Fruit fly (Drosophila melanogaster): ENCODE data around the gene kis.

Gene kis

DNA sequence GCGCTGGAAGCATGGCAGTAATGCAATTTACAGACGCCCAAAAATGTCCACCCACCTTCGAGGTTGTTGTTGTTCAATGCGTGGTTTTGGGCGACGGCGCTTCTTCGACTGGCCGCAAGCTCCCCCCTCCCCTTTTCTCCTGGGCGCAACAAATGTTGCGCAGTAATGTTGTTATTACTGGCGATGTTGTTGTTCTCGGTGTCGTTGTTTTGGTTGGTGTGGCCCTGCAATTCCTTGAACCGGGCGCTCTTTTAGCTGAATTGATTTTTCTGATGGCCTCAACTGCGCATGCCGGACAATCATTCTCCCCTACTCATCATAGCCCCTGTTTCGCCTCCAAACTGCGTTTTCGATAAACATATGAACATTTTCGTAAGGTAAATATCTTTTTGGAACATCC, 69.6 kb downstream of the kis start:
- no peak for TF ChIP-seq ttk (optimal IDR thresholded peaks at IDR 0.05)
- no peak for TF ChIP-seq Sin3A (optimal IDR thresholded peaks at IDR 0.05)
- TF ChIP-seq psq (optimal IDR thresholded peaks at IDR 0.05): no peak
- no peak for TF ChIP-seq Myc (optimal IDR thresholded peaks at IDR 0.05)
- TF ChIP-seq insv (optimal IDR thresholded peaks at IDR 0.05): no peak
- TF ChIP-seq h (optimal IDR thresholded peaks at IDR 0.05): no peak

DNA sequence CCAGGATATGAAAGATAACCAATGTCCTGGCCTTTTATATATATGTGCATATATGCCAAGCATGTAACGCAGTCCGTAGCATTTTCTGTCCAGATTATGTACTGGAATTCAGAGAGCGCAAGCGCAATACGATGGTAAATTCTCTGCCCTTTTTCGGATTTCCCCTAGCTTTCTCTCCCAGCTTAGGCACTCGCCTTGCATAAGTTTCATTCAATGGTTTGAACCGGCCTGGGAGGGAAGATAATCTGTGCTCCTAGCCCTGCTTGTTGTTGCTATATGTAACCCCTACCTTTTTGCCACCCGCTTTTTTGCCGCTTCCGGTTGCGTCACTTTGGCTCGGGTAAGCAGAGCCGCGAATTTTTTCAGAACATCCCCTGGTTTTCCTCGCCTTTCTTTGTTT, 71.5 kb downstream of the kis start:
- TF ChIP-seq Sin3A (optimal IDR thresholded peaks at IDR 0.05) (no peak), ttk (optimal IDR thresholded peaks at IDR 0.05) (no peak), insv (optimal IDR thresholded peaks at IDR 0.05) (no peak), Myc (optimal IDR thresholded peaks at IDR 0.05) (no peak), h (optimal IDR thresholded peaks at IDR 0.05) (no peak), psq (optimal IDR thresholded peaks at IDR 0.05) (no peak)

DNA sequence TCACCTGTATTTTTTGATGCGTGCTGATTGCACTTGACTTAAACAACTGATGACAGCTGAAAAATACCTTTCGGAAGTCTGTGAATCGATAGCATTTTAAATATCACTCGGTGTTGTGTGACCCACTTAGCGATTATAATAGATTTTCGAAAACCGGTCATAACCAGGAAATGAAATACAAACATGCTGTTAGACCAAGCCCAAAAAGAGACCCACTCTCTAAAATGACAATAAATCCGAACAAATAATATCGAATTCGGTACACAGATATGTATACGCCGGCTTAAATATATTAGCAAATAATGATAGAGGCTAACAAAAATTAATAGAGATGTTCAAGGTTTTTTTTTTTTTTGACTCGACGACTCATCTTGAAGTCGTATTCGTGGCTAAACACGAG, 74.9 kb downstream of the kis start:
- TF ChIP-seq psq (optimal IDR thresholded peaks at IDR 0.05) (no peak), Sin3A (optimal IDR thresholded peaks at IDR 0.05) (no peak), ttk (optimal IDR thresholded peaks at IDR 0.05) (no peak), Myc (optimal IDR thresholded peaks at IDR 0.05) (no peak), insv (optimal IDR thresholded peaks at IDR 0.05) (no peak), h (optimal IDR thresholded peaks at IDR 0.05) (no peak)

DNA sequence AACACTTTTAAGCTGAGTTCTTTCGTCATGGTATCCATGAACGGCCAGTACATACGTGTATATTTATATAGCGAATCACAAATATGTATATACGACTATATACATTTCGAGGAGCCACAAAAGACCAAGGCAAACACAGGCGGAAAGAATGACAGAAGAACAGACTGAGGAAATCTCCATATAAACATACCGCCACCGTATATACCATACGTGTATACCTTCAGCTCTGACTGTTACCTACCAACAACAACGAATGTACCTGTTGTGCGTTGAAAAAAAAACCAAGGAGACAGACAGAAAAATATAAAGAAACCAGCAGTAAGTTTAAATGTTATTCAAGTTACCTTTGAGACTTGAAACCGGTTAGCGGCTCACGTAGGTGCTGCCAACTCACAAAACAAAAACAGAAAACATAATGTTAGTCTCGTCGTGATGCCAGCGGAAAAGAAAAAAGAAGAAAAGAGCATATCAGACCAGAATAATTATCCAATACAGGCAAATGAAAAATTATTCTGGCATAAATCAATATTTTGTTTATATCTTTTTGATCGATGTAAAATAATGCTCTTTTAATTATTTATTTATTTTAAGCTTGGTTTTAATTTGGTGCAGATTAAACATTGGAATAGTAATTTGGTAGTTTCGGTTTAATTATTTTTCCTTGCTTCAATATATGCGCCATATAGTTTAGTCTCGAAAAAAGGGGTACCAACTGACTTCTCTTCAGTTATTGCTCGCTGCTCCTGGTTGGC, 78.9 kb downstream of the kis start:
- no peak for TF ChIP-seq insv (optimal IDR thresholded peaks at IDR 0.05)
- no peak for TF ChIP-seq Sin3A (optimal IDR thresholded peaks at IDR 0.05)
- no peak for TF ChIP-seq ttk (optimal IDR thresholded peaks at IDR 0.05)

DNA sequence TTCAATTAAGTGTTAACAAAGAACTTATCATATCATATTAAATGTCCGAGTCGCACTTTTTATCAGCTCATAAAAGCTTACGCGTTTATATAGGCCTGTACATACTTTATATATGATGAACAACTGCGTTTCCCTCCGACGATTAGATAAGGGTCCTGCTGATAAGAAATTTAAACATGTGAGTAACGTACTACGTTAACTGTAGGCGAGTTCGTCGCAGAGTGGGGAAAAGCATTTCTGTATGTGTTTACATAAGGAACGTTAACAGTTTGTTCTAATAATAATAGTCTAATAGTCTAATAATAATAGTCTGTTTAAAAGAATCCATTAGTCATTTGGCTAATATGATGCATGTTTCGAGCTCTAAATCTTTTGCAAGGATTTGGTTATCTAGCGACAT, 80.2 kb downstream of the kis start:
- no peak for TF ChIP-seq Sin3A (optimal IDR thresholded peaks at IDR 0.05)
- no peak for TF ChIP-seq insv (optimal IDR thresholded peaks at IDR 0.05)
- TF ChIP-seq ttk (optimal IDR thresholded peaks at IDR 0.05): no peak
- no peak for TF ChIP-seq Myc (optimal IDR thresholded peaks at IDR 0.05)
- TF ChIP-seq h (optimal IDR thresholded peaks at IDR 0.05): no peak
- TF ChIP-seq psq (optimal IDR thresholded peaks at IDR 0.05): no peak

DNA sequence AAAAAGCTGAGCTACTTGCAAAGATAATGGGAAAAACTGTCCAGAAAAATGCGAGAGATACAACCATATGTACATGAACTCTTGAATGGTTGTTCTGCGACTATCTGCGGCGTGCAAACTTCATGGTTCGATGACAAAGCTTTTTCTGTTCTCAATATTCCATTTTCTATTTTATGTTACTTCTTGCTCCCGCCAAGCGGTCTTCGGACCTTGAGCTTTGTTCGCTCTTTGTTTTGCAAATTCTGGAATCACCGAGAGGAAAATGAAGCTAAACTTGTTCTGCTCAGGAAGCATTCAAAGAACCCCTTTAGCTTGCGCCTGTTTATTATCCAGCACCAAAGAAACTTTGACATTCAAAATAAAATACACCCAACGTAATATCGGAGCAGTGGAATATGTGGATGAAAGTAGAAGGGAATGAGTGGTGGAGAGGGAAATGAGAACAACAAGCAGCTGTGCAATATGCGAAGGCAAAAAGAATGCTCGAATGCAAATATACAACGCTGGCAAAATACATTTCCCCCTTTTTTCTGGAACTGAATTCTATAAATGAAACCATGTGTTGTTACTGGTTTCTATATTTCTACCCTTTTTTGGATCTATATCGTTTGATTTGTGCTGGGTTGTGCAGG, 82.2 kb downstream of the kis start:
- TF ChIP-seq Sin3A (optimal IDR thresholded peaks at IDR 0.05): no peak
- no peak for TF ChIP-seq h (optimal IDR thresholded peaks at IDR 0.05)
- TF ChIP-seq psq (optimal IDR thresholded peaks at IDR 0.05): no peak
- no peak for TF ChIP-seq ttk (optimal IDR thresholded peaks at IDR 0.05)
- no peak for TF ChIP-seq Myc (optimal IDR thresholded peaks at IDR 0.05)
- TF ChIP-seq insv (optimal IDR thresholded peaks at IDR 0.05): no peak

DNA sequence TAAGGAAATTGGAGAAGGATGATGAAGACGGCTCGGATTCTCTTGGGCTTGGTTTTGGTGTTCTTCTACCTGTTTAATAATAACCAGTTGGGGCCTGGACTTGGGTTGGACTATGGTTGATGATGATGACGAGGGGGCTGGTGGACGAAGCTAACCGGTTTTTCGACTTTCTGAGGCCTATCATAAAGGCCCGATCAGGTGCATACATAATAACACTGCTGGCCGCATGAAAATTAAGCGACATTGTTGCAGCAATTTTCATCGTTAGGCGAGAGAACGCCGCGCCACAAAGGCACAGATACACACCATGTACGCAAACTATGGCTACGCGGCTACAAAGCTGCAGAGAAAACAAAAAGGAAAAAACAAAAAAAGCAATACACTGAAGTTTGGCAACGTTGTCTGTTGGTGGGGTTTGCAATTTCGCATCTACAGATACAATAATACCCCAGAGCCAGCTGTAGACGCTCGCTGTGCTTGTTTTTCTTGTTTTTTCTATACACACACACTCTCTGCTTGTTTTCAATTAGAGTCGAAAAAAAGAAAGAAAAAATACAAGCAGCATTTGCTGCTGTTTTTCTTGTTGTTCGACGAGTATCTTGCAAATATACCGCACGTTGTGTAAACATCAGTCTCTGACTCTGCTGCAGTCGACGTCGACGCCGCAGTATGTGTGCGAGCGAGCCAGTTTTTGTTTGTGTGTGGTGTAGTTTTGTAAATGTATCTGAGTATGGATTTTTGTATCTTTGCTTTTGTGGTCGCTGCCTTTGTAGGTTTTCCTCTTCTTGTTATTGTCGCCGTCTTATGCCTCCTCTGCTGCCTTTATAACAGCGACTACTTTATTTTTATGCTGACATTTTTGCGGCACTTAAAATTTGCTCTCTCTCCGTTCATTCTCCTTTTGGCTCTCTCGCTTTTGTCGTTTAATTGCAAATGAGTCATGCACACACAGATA, 84.2 kb downstream of the kis start:
- TF ChIP-seq ttk (optimal IDR thresholded peaks at IDR 0.05): no peak
- TF ChIP-seq Sin3A (optimal IDR thresholded peaks at IDR 0.05): no peak
- no peak for TF ChIP-seq psq (optimal IDR thresholded peaks at IDR 0.05)
- no peak for TF ChIP-seq insv (optimal IDR thresholded peaks at IDR 0.05)
- TF ChIP-seq Myc (optimal IDR thresholded peaks at IDR 0.05): no peak
- no peak for TF ChIP-seq h (optimal IDR thresholded peaks at IDR 0.05)

DNA sequence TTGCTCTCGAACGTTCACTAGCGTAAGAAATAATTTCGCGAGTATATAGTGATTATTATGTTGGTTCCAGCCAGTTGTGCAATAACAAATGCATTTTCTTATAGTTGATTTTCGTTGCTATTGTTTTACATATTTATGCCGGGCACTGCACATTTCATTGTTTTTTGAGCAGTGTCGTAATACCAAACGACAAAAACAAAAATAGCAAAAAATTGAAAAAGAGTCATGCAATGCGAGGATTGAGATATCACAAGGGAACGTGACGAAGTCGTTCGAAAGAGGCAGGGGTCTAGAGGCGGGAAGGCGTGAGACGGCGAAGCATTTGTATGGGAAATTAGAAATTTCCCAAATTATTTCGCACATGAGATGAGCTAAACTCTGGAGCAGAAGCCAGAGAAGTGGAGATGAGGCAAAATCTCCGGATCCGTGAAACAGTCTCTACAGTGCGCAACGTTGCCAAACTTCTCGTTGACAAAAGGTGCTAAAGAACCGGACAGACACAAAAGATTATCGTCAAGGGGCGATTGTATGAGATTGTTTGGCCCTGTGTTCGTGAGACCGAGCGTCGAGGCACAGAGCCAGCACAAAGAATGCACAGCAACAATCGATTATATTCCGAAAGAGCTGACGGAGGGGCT, 85.3 kb downstream of the kis start:
- TF ChIP-seq Myc (optimal IDR thresholded peaks at IDR 0.05) (no peak), Sin3A (optimal IDR thresholded peaks at IDR 0.05) (no peak), insv (optimal IDR thresholded peaks at IDR 0.05) (no peak), h (optimal IDR thresholded peaks at IDR 0.05) (no peak), ttk (optimal IDR thresholded peaks at IDR 0.05) (no peak), psq (optimal IDR thresholded peaks at IDR 0.05) (no peak)

DNA sequence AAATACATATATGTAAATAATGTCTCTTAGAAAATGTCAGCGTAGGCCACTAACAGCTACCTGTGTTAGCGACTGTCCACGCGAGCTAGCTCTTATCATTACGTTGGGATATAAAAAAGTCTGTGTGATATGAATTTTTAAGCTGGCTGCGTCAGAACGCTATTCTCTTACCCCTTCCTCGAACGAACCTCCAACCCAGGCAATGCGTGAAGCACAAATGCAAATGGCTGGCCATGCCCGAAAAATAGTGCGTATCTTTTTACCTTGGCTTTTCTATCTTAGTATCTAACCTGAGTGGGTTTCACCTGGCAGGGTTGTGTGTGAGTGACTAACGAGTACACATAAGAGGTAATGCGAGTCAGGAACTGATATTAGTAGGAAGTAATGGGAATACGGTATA, 87.4 kb downstream of the kis start:
- no peak for TF ChIP-seq h (optimal IDR thresholded peaks at IDR 0.05)
- no peak for TF ChIP-seq psq (optimal IDR thresholded peaks at IDR 0.05)
- TF ChIP-seq ttk (optimal IDR thresholded peaks at IDR 0.05): no peak
- TF ChIP-seq insv (optimal IDR thresholded peaks at IDR 0.05): no peak

DNA sequence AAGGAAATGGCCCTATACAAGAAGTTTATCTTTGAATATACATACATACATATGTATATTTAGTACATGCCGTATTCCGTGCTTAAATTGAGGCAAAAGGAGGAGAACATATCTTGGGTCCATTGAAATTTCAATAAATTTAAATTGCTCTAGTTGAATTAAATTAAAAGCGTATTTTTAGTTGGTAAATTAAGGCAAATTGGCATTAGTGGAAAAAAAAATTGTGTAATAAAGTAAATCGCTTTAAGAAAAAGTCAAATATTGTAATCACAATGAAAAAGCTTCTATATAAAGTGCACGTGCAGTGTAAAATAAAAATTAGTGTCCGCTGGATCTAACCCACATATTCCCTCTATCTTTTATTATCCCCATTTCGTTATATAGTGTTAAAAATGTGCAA, 88.4 kb downstream of the kis start:
- TF ChIP-seq psq (optimal IDR thresholded peaks at IDR 0.05): no peak
- no peak for TF ChIP-seq insv (optimal IDR thresholded peaks at IDR 0.05)
- TF ChIP-seq ttk (optimal IDR thresholded peaks at IDR 0.05): no peak
- no peak for TF ChIP-seq Sin3A (optimal IDR thresholded peaks at IDR 0.05)
- TF ChIP-seq Myc (optimal IDR thresholded peaks at IDR 0.05): no peak
- no peak for TF ChIP-seq h (optimal IDR thresholded peaks at IDR 0.05)

DNA sequence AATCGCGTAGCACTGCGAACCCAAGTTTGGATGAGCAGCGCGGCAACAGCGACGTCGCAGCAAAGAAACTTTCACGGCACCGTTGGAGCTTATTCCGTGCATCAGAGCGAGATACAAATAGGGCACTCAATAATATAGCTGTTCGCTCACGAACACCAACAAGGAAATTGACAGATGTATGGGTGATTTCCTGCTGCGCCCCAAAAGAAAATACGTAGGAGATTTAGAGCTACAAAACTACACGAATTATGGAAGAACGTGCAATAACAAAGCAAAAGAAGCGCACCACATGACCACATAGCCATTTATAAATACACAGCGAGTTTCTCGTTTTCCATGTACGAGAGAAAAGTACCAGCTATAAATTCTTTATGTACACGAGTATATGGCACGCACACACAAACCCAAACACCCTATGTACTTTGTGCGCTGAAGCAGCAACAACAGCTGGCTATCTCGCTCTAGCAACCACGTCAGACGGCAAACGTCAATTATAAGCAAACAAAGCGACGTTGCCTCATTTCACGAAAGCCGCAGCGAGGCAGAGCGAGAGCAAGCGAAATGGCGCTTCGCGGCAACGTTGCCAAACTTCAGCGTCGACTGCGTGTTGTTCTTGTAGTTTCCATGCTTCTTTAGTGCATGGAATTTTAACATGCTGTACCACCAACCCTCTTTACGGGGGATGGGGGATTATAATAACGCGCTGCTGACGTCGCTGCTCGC, 89.0 kb downstream of the kis start:
- no peak for TF ChIP-seq Myc (optimal IDR thresholded peaks at IDR 0.05)
- TF ChIP-seq h (optimal IDR thresholded peaks at IDR 0.05): no peak
- no peak for TF ChIP-seq Sin3A (optimal IDR thresholded peaks at IDR 0.05)
- TF ChIP-seq psq (optimal IDR thresholded peaks at IDR 0.05): no peak
- no peak for TF ChIP-seq ttk (optimal IDR thresholded peaks at IDR 0.05)
- TF ChIP-seq insv (optimal IDR thresholded peaks at IDR 0.05): no peak
